Worm (Caenorhabditis elegans): ENCODE results near the gene R74.7.

- TF ChIP-seq mdl-1 (tag; optimal IDR thresholded peaks at IDR 0.05): no peak
- TF ChIP-seq elt-3 (tag; optimal IDR thresholded peaks at IDR 0.05): no peak
- TF ChIP-seq tbx-2 (tag; optimal IDR thresholded peaks at IDR 0.05): no peak
- TF ChIP-seq pha-4 (tag; optimal IDR thresholded peaks at IDR 0.05): no peak
These were observed 25.7 kb upstream of the R74.7 start, which contains the start of gene C16C10.2 for ce11 chrIII:4178564-4178963.
